Comparison of ENCODE assay signal across 2 worm cellular contexts in genomic region chrV:13009271-13009670, ce11.
TF ChIP-seq lines count a peak whose summit lies in the region.

No protein-coding gene starts in this region.

TF ChIP-seq in whole organism, L4 larva, 104 proteins besides CTCF, POLR2A, EP300 and RAD21:
- TF ChIP-seq R02D3.7 (tag; optimal IDR thresholded peaks at IDR 0.05; lab: Kevin White, UChicago), result peak; percentile 43
- TF ChIP-seq mdl-1 (tag; optimal IDR thresholded peaks at IDR 0.05; lab: Kevin White, UChicago), result no peak

TF ChIP-seq in whole organism, young adult, 124 proteins besides CTCF, POLR2A, EP300 and RAD21:
- no peak for TF ChIP-seq hlh-12 (tag; optimal IDR thresholded peaks at IDR 0.05; lab: Kevin White, UChicago)
- no peak for TF ChIP-seq B0261.1 (tag; optimal IDR thresholded peaks at IDR 0.05; lab: Kevin White, UChicago)
- no peak for TF ChIP-seq ekl-4 (GFP tag; IDR thresholded peaks at IDR 0.05; lab: Robert Waterston, UW)
- TF ChIP-seq madf-6 (GFP tag; IDR thresholded peaks at IDR 0.05; lab: Robert Waterston, UW), result peak; percentile 82
- TF ChIP-seq ztf-6 (GFP tag; IDR thresholded peaks at IDR 0.05; lab: Robert Waterston, UW), result no peak
- no peak for TF ChIP-seq rpc-1 (optimal IDR thresholded peaks at IDR 0.05; lab: Kevin White, UChicago)
- no peak for TF ChIP-seq rpc-1 (tag; optimal IDR thresholded peaks at IDR 0.05; lab: Kevin White, UChicago)
- TF ChIP-seq Y53F4B.3 (GFP tag; IDR thresholded peaks at IDR 0.05; lab: Robert Waterston, UW), result no peak
- peak; percentile 73 for TF ChIP-seq lsl-1 (GFP tag; optimal IDR thresholded peaks at IDR 0.05; lab: Kevin White, UChicago)
- no peak for TF ChIP-seq T26A5.8 (tag; optimal IDR thresholded peaks at IDR 0.05; lab: Kevin White, UChicago)
- no peak for TF ChIP-seq ztf-22 (GFP tag; optimal IDR thresholded peaks at IDR 0.05; lab: Kevin White, UChicago)
- peak; percentile 56 for TF ChIP-seq madf-8 (GFP tag; conservative IDR thresholded peaks at IDR 0.05; lab: Robert Waterston, UW)
- no peak for TF ChIP-seq lsy-27 (tag; optimal IDR thresholded peaks at IDR 0.05; lab: Kevin White, UChicago; ENCODE audit: borderline replicate concordance, insufficient read depth)
- no peak for TF ChIP-seq snpc-4 (GFP tag; optimal IDR thresholded peaks at IDR 0.05; lab: Kevin White, UChicago)
- no peak for TF ChIP-seq snpc-4 (tag; optimal IDR thresholded peaks at IDR 0.05; lab: Kevin White, UChicago)
- no peak for TF ChIP-seq ets-4 (GFP tag; optimal IDR thresholded peaks at IDR 0.05; lab: Kevin White, UChicago)
- TF ChIP-seq athp-1 (tag; optimal IDR thresholded peaks at IDR 0.05; lab: Kevin White, UChicago), result no peak
- peak; percentile 47; the same call in 1 of the 2 replicates for TF ChIP-seq F33H1.4 (GFP tag; IDR thresholded peaks at IDR 0.05; lab: Robert Waterston, UW)
- TF ChIP-seq D2030.7 (GFP tag; IDR thresholded peaks at IDR 0.05; lab: Robert Waterston, UW), result 0 out of 2 replicates have a peak, but pooled peaks have one; percentile 26
- TF ChIP-seq madf-10 (tag; optimal IDR thresholded peaks at IDR 0.05; lab: Kevin White, UChicago), result no peak
- peak; percentile 24 for TF ChIP-seq efl-1 (GFP tag; optimal IDR thresholded peaks at IDR 0.05; lab: Kevin White, UChicago)
- no peak for TF ChIP-seq unc-62 (GFP tag; optimal IDR thresholded peaks at IDR 0.05; lab: Kevin White, UChicago)
- TF ChIP-seq xnd-1 (tag; optimal IDR thresholded peaks at IDR 0.05; lab: Kevin White, UChicago), result peak; percentile 59
- no peak for TF ChIP-seq lin-26 (GFP tag; IDR thresholded peaks at IDR 0.05; lab: Robert Waterston, UW)
- no peak for TF ChIP-seq him-1 (tag; optimal IDR thresholded peaks at IDR 0.05; lab: Kevin White, UChicago)
- no peak for TF ChIP-seq sea-2 (GFP tag; IDR thresholded peaks at IDR 0.05; lab: Robert Waterston, UW)
- no peak for TF ChIP-seq bed-1 (GFP tag; IDR thresholded peaks at IDR 0.05; lab: Robert Waterston, UW)
- TF ChIP-seq akir-1 (GFP tag; optimal IDR thresholded peaks at IDR 0.05; lab: Kevin White, UChicago), result no peak
- no peak for TF ChIP-seq ceh-79 (tag; optimal IDR thresholded peaks at IDR 0.05; lab: Kevin White, UChicago)
- no peak for TF ChIP-seq egl-44 (GFP tag; IDR thresholded peaks at IDR 0.05; lab: Robert Waterston, UW)
- TF ChIP-seq K11D2.4 (GFP tag; IDR thresholded peaks at IDR 0.05; lab: Robert Waterston, UW), result no peak
- TF ChIP-seq Y67H2A.10 (GFP tag; conservative IDR thresholded peaks at IDR 0.05; lab: Robert Waterston, UW), result no peak
- no peak for TF ChIP-seq nhr-27 (tag; optimal IDR thresholded peaks at IDR 0.05; lab: Kevin White, UChicago)
- TF ChIP-seq lir-1 (GFP tag; conservative IDR thresholded peaks at IDR 0.05; lab: Robert Waterston, UW), result no peak
- TF ChIP-seq tbp1 (GFP tag; optimal IDR thresholded peaks at IDR 0.05; lab: Kevin White, UChicago), result no peak
- no peak for TF ChIP-seq attf-5 (GFP tag; optimal IDR thresholded peaks at IDR 0.05; lab: Kevin White, UChicago)
- no peak for TF ChIP-seq ceh-91 (GFP tag; IDR thresholded peaks at IDR 0.05; lab: Robert Waterston, UW)
- no peak for TF ChIP-seq snpc-1.3 (tag; optimal IDR thresholded peaks at IDR 0.05; lab: Kevin White, UChicago; ENCODE audit: insufficient read depth)
- TF ChIP-seq hlh-26 (GFP tag; conservative IDR thresholded peaks at IDR 0.05; lab: Robert Waterston, UW), result no peak
- no peak for TF ChIP-seq mcd-1 (GFP tag; IDR thresholded peaks at IDR 0.05; lab: Robert Waterston, UW)
- TF ChIP-seq lin-54 (GFP tag; optimal IDR thresholded peaks at IDR 0.05; lab: Kevin White, UChicago), result no peak
